Worm (Caenorhabditis elegans): ENCODE results near the gene Y45F10B.13.

The Y45F10B.13 gene

ce11 chrIV:13503365-13504015 is 58.0 kb downstream of the Y45F10B.13 start:
- TF ChIP-seq unc-130 (GFP tag; optimal IDR thresholded peaks at IDR 0.05) (peak; percentile 36), mes-2 (tag; optimal IDR thresholded peaks at IDR 0.05; ENCODE audit: poor library complexity, severe bottlenecking) (peak; percentile 13)

- TF ChIP-seq F37D6.2 (tag; optimal IDR thresholded peaks at IDR 0.05), result no peak
- no peak for TF ChIP-seq zip-2 (tag; optimal IDR thresholded peaks at IDR 0.05)
- TF ChIP-seq daf-16 (GFP tag; optimal IDR thresholded peaks at IDR 0.05), result no peak
- peak; percentile 57 for TF ChIP-seq daf-16 (tag; optimal IDR thresholded peaks at IDR 0.05)
- TF ChIP-seq mes-2 (tag; optimal IDR thresholded peaks at IDR 0.05; ENCODE audit: poor library complexity, severe bottlenecking), result peak; percentile 6
- TF ChIP-seq pha-4 (GFP tag; IDR thresholded peaks at IDR 0.05), result no peak
- TF ChIP-seq pha-4 (tag; optimal IDR thresholded peaks at IDR 0.05), result peak; percentile 51
Observed at ce11 chrIV:13502806-13503363, 58.6 kb downstream of the Y45F10B.13 start, which contains the start of gene tbc-9. Gene tbc-9 (minus strand): TSS chrIV:13502856.
